Worm (Caenorhabditis elegans): Measurements from ENCODE around the gene egl-15.

- no peak for TF ChIP-seq elt-3 (tag; optimal IDR thresholded peaks at IDR 0.05)
- TF ChIP-seq nhr-11 (tag; optimal IDR thresholded peaks at IDR 0.05) = no peak
- TF ChIP-seq fkh-10 (GFP tag; optimal IDR thresholded peaks at IDR 0.05) = no peak
- no peak for TF ChIP-seq pha-4 (tag; optimal IDR thresholded peaks at IDR 0.05)
- TF ChIP-seq R02D3.7 (tag; optimal IDR thresholded peaks at IDR 0.05) = no peak
- no peak for TF ChIP-seq skn-1 (tag; optimal IDR thresholded peaks at IDR 0.05)
Observed at ce11 chrX:10971118-10971517, 45.1 kb upstream of the egl-15 start.

Data from whole organism, L3 larva.